Fruit fly (Drosophila melanogaster) whole organism, embryonic: ENCODE results near the gene Jhbp5.

Source experiments
- Asciz ChIP-seq: fragments of 200-800 bp; sonication (Bioruptor generic); optimal IDR thresholded peaks from 2 replicates; lab custom pipeline; 2017; ENCODE audit warnings: missing biosample characterization, mild to moderate bottlenecking, missing genetic modification characterization, missing genetic modification reagents
- Bteb2 ChIP-seq: fragments of 200-800 bp; sonication (Bioruptor generic); optimal IDR thresholded peaks from 2 replicates; lab custom pipeline; 2016; ENCODE audit warnings: missing biosample characterization, missing genetic modification characterization
- CG12219 ChIP-seq: fragments of 200-800 bp; sonication (Bioruptor generic); optimal IDR thresholded peaks from 3 replicates; lab custom pipeline; 2018; ENCODE audit warnings: missing biosample characterization, mild to moderate bottlenecking, missing genetic modification characterization
- CG13296 ChIP-seq: fragments of 200-800 bp; sonication (Bioruptor generic); optimal IDR thresholded peaks from 3 replicates; lab custom pipeline; 2018; ENCODE audit warnings: missing biosample characterization, mild to moderate bottlenecking, missing genetic modification characterization
- CG13894 ChIP-seq: fragments of 200-800 bp; sonication (Bioruptor generic); optimal IDR thresholded peaks from 3 replicates; lab custom pipeline; 2018; ENCODE audit warnings: missing biosample characterization, mild to moderate bottlenecking, missing genetic modification characterization, moderate library complexity
- CG14014 ChIP-seq: fragments of 200-800 bp; sonication (Bioruptor generic); IDR thresholded peaks from 2 replicates; pipeline ENCODE4 v1.3.6; 2022; ENCODE audit warnings: missing biosample characterization, missing genetic modification characterization
- CG14965 ChIP-seq: fragments of 200-800 bp; sonication (Bioruptor generic); optimal IDR thresholded peaks from 2 replicates; lab custom pipeline; 2016; ENCODE audit warnings: missing biosample characterization, missing genetic modification characterization, borderline replicate concordance
- CG17328 ChIP-seq: fragments of 200-800 bp; sonication (Bioruptor generic); IDR thresholded peaks from 2 replicates; pipeline ENCODE4 v1.3.6; 2022; ENCODE audit warnings: missing biosample characterization, missing genetic modification characterization
- CG17385 ChIP-seq: fragments of 200-800 bp; sonication (Bioruptor generic); optimal IDR thresholded peaks from 3 replicates; lab custom pipeline; 2018; ENCODE audit warnings: missing biosample characterization, mild to moderate bottlenecking, missing genetic modification characterization
- CG17829 ChIP-seq: fragments of 200-800 bp; optimal IDR thresholded peaks from 2 replicates; lab custom pipeline; 2019; ENCODE audit warnings: missing biosample characterization, mild to moderate bottlenecking, missing genetic modification characterization, moderate library complexity
- CG2116 ChIP-seq: fragments of 200-800 bp; sonication (Bioruptor generic); optimal IDR thresholded peaks from 3 replicates; lab custom pipeline; 2018; ENCODE audit warnings: missing biosample characterization, mild to moderate bottlenecking, missing genetic modification characterization
- CG2875 ChIP-seq: fragments of 200-800 bp; sonication (Bioruptor generic); optimal IDR thresholded peaks from 2 replicates; lab custom pipeline; 2017; ENCODE audit warnings: missing biosample characterization, mild to moderate bottlenecking, missing genetic modification characterization, missing genetic modification reagents
- CG31441 ChIP-seq: fragments of 200-800 bp; sonication (Bioruptor generic); IDR thresholded peaks from 2 replicates; pipeline ENCODE4 v1.3.6; 2022; ENCODE audit warnings: missing biosample characterization, missing genetic modification characterization
- CG34224 ChIP-seq: fragments of 200-800 bp; sonication (Bioruptor generic); IDR thresholded peaks from 3 replicates; pipeline ENCODE4 v1.3.6; 2022; ENCODE audit warnings: missing biosample characterization, missing genetic modification characterization; ENCODE audit not compliant: partially characterized antibody
- CG3838 ChIP-seq: fragments of 200-800 bp; sonication (Bioruptor generic); optimal IDR thresholded peaks from 3 replicates; lab custom pipeline; 2016; ENCODE audit warnings: missing biosample characterization, missing genetic modification characterization
- CG3847 ChIP-seq: fragments of 200-800 bp; sonication (Bioruptor generic); IDR thresholded peaks from 2 replicates; pipeline ENCODE4 v1.3.6; 2022; ENCODE audit warnings: missing biosample characterization, missing genetic modification characterization
- CG4404 ChIP-seq: fragments of 200-800 bp; sonication (Bioruptor generic); IDR thresholded peaks from 2 replicates; pipeline ENCODE4 v1.3.6; 2022; ENCODE audit warnings: missing biosample characterization, missing genetic modification characterization
- CG4820 ChIP-seq: fragments of 200-800 bp; sonication (Bioruptor generic); optimal IDR thresholded peaks from 3 replicates; lab custom pipeline; 2016; ENCODE audit warnings: missing biosample characterization, missing genetic modification characterization
- CG5245 ChIP-seq: fragments of 200-800 bp; sonication (Bioruptor generic); optimal IDR thresholded peaks from 3 replicates; lab custom pipeline; 2016; ENCODE audit warnings: missing biosample characterization, missing genetic modification characterization
- CG7963 ChIP-seq: fragments of 200-800 bp; sonication (Bioruptor generic); IDR thresholded peaks from 3 replicates; pipeline ENCODE4 v1.3.6; 2022; ENCODE audit warnings: missing biosample characterization, missing genetic modification characterization; ENCODE audit not compliant: partially characterized antibody
- CG8924 ChIP-seq: fragments of 200-800 bp; optimal IDR thresholded peaks from 3 replicates; lab custom pipeline; 2019; ENCODE audit warnings: missing biosample characterization, mild to moderate bottlenecking, missing genetic modification characterization, moderate library complexity
- CG9876 ChIP-seq: fragments of 200-800 bp; sonication (Bioruptor generic); optimal IDR thresholded peaks from 2 replicates; lab custom pipeline; 2016; ENCODE audit warnings: missing biosample characterization, missing genetic modification characterization
- Chrac-16 ChIP-seq: fragments of 200-800 bp; sonication (Bioruptor generic); optimal IDR thresholded peaks from 3 replicates; lab custom pipeline; 2016; ENCODE audit warnings: missing biosample characterization, missing genetic modification characterization
- D19B ChIP-seq: fragments of 200-800 bp; sonication (Bioruptor generic); optimal IDR thresholded peaks from 2 replicates; lab custom pipeline; 2017; ENCODE audit warnings: missing biosample characterization, mild to moderate bottlenecking, missing genetic modification characterization
- Deaf1 ChIP-seq: fragments of 200-800 bp; optimal IDR thresholded peaks from 3 replicates; lab custom pipeline; 2019; ENCODE audit warnings: missing biosample characterization, mild to moderate bottlenecking, missing genetic modification characterization, moderate library complexity
- Doc2 ChIP-seq: fragments of 200-800 bp; sonication (Bioruptor generic); IDR thresholded peaks from 2 replicates; pipeline ENCODE4 v1.3.6; 2022; ENCODE audit warnings: missing biosample characterization, missing genetic modification characterization
- E2f1 ChIP-seq: fragments of 200-800 bp; sonication (Bioruptor generic); IDR thresholded peaks from 2 replicates; pipeline ENCODE4 v1.3.6; 2022; ENCODE audit warnings: missing biosample characterization, missing genetic modification characterization
- Ets65A ChIP-seq: fragments of 200-800 bp; sonication (Bioruptor generic); peaks from one replicate; lab custom pipeline; 2016; ENCODE audit warnings: missing biosample characterization, missing genetic modification characterization
- HLH3B ChIP-seq: fragments of 200-800 bp; sonication (Bioruptor generic); IDR thresholded peaks from 2 replicates; pipeline ENCODE4 v1.3.6; 2022; ENCODE audit warnings: missing biosample characterization, missing genetic modification characterization
- Hsf ChIP-seq: fragments of 200-800 bp; sonication (Bioruptor generic); optimal IDR thresholded peaks from 3 replicates; lab custom pipeline; 2016; ENCODE audit warnings: missing biosample characterization, missing genetic modification characterization
- abd-A ChIP-seq: fragments of 200-800 bp; sonication (Bioruptor generic); optimal IDR thresholded peaks from 3 replicates; lab custom pipeline; 2019; ENCODE audit warnings: missing biosample characterization, mild to moderate bottlenecking, missing genetic modification characterization, moderate library complexity
- ato ChIP-seq: fragments of 200-800 bp; sonication (Bioruptor generic); IDR thresholded peaks from 2 replicates; pipeline ENCODE4 v1.3.6; 2022; ENCODE audit warnings: missing biosample characterization, missing genetic modification characterization; ENCODE audit not compliant: partially characterized antibody
- bigmax ChIP-seq: fragments of 200-800 bp; sonication (Bioruptor generic); optimal IDR thresholded peaks from 2 replicates; lab custom pipeline; 2018; ENCODE audit warnings: missing biosample characterization, mild to moderate bottlenecking, missing genetic modification characterization
- cas ChIP-seq: fragments of 200-800 bp; sonication (Bioruptor generic); IDR thresholded peaks from 2 replicates; pipeline ENCODE4 v1.3.6; 2022; ENCODE audit warnings: missing biosample characterization, missing genetic modification characterization
- disco-r ChIP-seq: fragments of 200-800 bp; sonication (Bioruptor generic); optimal IDR thresholded peaks from 2 replicates; lab custom pipeline; 2016; ENCODE audit warnings: missing biosample characterization, missing genetic modification characterization
- fru ChIP-seq: fragments of >200 bp; optimal IDR thresholded peaks from 2 replicates; lab custom pipeline; 2017
- ind ChIP-seq: fragments of 200-800 bp; sonication (Bioruptor generic); optimal IDR thresholded peaks from 3 replicates; lab custom pipeline; 2016; ENCODE audit warnings: missing biosample characterization, missing genetic modification characterization
- kay ChIP-seq: fragments of 200-800 bp; sonication (Bioruptor generic); optimal IDR thresholded peaks from 2 replicates; lab custom pipeline; 2016; ENCODE audit warnings: missing biosample characterization, missing genetic modification characterization
- lbe ChIP-seq: fragments of 200-800 bp; sonication (Bioruptor generic); optimal IDR thresholded peaks from 2 replicates; lab custom pipeline; 2016; ENCODE audit warnings: missing biosample characterization, mild to moderate bottlenecking, missing genetic modification characterization
- lola ChIP-seq, 3 experiments: fragments of >200 bp in 2 of 3; fragments of 200-800 bp in 1 of 3; sonication (Bioruptor generic) in 1 of 3; optimal IDR thresholded peaks; 2 replicates each; lab custom pipeline; 2017 to 2019; ENCODE audit warnings: missing biosample characterization in 3 of 3, missing genetic modification characterization in 3 of 3, mild to moderate bottlenecking in 1 of 3, moderate library complexity in 1 of 3
- mld ChIP-seq: fragments of 200-800 bp; sonication (Bioruptor generic); IDR thresholded peaks from 3 replicates; pipeline ENCODE4 v1.3.6; 2022; ENCODE audit warnings: missing biosample characterization, missing genetic modification characterization; ENCODE audit not compliant: partially characterized antibody
- otp ChIP-seq: fragments of 200-800 bp; sonication (Bioruptor generic); IDR thresholded peaks from 3 replicates; pipeline ENCODE4, ENCODE4 v1.3.6; 2022; ENCODE audit warnings: missing biosample characterization, missing genetic modification characterization
- run ChIP-seq: fragments of 200-800 bp; sonication (Bioruptor generic); optimal IDR thresholded peaks from 3 replicates; lab custom pipeline; 2018; ENCODE audit warnings: missing biosample characterization, mild to moderate bottlenecking, missing genetic modification characterization
- sc ChIP-seq, 3 experiments: fragments of >200 bp in 2 of 3; fragments of 200-800 bp in 1 of 3; sonication (Bioruptor generic) in 1 of 3; optimal IDR thresholded peaks; 2 replicates in 2 of 3; 3 replicates in 1 of 3; lab custom pipeline; 2017; ENCODE audit warnings: mild to moderate bottlenecking in 1 of 3, missing biosample characterization in 1 of 3, missing genetic modification characterization in 1 of 3, missing genetic modification reagents in 1 of 3
- shn ChIP-seq: fragments of 200-800 bp; sonication (Bioruptor generic); optimal IDR thresholded peaks from 3 replicates; lab custom pipeline; 2016; ENCODE audit warnings: missing biosample characterization, missing genetic modification characterization
- sob ChIP-seq: fragments of 200-800 bp; sonication (Bioruptor generic); IDR thresholded peaks from 2 replicates; pipeline ENCODE4 v1.3.6; 2022; ENCODE audit warnings: missing biosample characterization, missing genetic modification characterization
- tin ChIP-seq: fragments of 200-800 bp; sonication (Bioruptor generic); optimal IDR thresholded peaks from 3 replicates; lab custom pipeline; 2016; ENCODE audit warnings: missing biosample characterization, missing genetic modification characterization
- tx ChIP-seq: fragments of 200-800 bp; sonication (Bioruptor generic); optimal IDR thresholded peaks from 2 replicates; lab custom pipeline; 2016; ENCODE audit warnings: missing biosample characterization, missing genetic modification characterization
- zf30C ChIP-seq: fragments of 200-800 bp; sonication (Bioruptor generic); optimal IDR thresholded peaks from 3 replicates; lab custom pipeline; 2018; ENCODE audit warnings: missing biosample characterization, mild to moderate bottlenecking, missing genetic modification characterization

Jhbp5 gene

dm6 chr3R:16071689-16072580 is 26.0 kb upstream of the Jhbp5 start (continued):
- TF ChIP-seq sob (GFP tag; lab: Robert Waterston, UW) = peak; percentile 43; the same call in 1 of the 2 replicates
- TF ChIP-seq CG9876 (GFP tag; lab: Kevin White, UChicago) = no peak
- TF ChIP-seq CG17328 (GFP tag; lab: Robert Waterston, UW) = peak; percentile 91
- TF ChIP-seq mld (GFP tag; lab: Robert Waterston, UW) = no peak
- peak; percentile 90 for TF ChIP-seq CG17829 (tag; lab: Kevin White, UChicago)
- TF ChIP-seq CG8924 (tag; lab: Kevin White, UChicago) = peak; percentile 86
- no peak for TF ChIP-seq sc (optimal IDR thresholded peaks at IDR 0.05; lab: Kevin White, UChicago)
- TF ChIP-seq sc (GFP tag; optimal IDR thresholded peaks at IDR 0.05; lab: Kevin White, UChicago) = peak; percentile 53
- peak; percentile 76 for TF ChIP-seq Chrac-16 (GFP tag; lab: Kevin White, UChicago)
- peak; percentile 82 for TF ChIP-seq E2f1
- no peak for TF ChIP-seq cas
- no peak for TF ChIP-seq Doc2 (GFP tag; lab: Robert Waterston, UW)
- peak; percentile 74 for TF ChIP-seq CG4820 (GFP tag; lab: Kevin White, UChicago)
- TF ChIP-seq ato (GFP tag; lab: Robert Waterston, UW) = no peak
- TF ChIP-seq CG13296 (GFP tag; lab: Kevin White, UChicago) = no peak
- TF ChIP-seq Asciz = no peak
- TF ChIP-seq abd-A (tag; lab: Kevin White, UChicago) = no peak
- no peak for TF ChIP-seq CG13894
- peak; percentile 89 for TF ChIP-seq HLH3B (GFP tag; lab: Robert Waterston, UW)
- peak; percentile 76 for TF ChIP-seq tin (GFP tag; lab: Kevin White, UChicago)
- peak; percentile 67 for TF ChIP-seq Hsf (GFP tag; lab: Kevin White, UChicago)
- peak; percentile 22 for TF ChIP-seq run (tag; lab: Kevin White, UChicago)
- TF ChIP-seq CG4404 (GFP tag; lab: Robert Waterston, UW) = peak; percentile 68
- peak; percentile 74 for TF ChIP-seq CG31441
- peak; percentile 30 for TF ChIP-seq CG12219 (GFP tag; lab: Kevin White, UChicago)
- TF ChIP-seq tx = no peak
- peak; percentile 40 for TF ChIP-seq CG2116 (GFP tag; lab: Kevin White, UChicago)
- no peak for TF ChIP-seq D19B (GFP tag; lab: Kevin White, UChicago)
- no peak for TF ChIP-seq CG34224 (GFP tag; lab: Robert Waterston, UW)
- peak; percentile 52 for TF ChIP-seq CG2875 (GFP tag; lab: Kevin White, UChicago)
- TF ChIP-seq lbe (GFP tag; lab: Kevin White, UChicago) = no peak
- TF ChIP-seq disco-r = no peak
- TF ChIP-seq CG14014 (GFP tag; lab: Robert Waterston, UW) = peak; percentile 21; the same call in 1 of the 2 replicates
- no peak for TF ChIP-seq bigmax (GFP tag; lab: Kevin White, UChicago)
- TF ChIP-seq lola (GFP tag; optimal IDR thresholded peaks at IDR 0.05; lab: Kevin White, UChicago) = peak in 1 of 3 experiments; percentile 72
- no peak for TF ChIP-seq shn (GFP tag; lab: Kevin White, UChicago)
- peak; percentile 63 for TF ChIP-seq kay (GFP tag; lab: Kevin White, UChicago)
- TF ChIP-seq CG7963 (GFP tag; lab: Robert Waterston, UW) = no peak
- peak; percentile 85 for TF ChIP-seq Ets65A (GFP tag; lab: Kevin White, UChicago)
- TF ChIP-seq ind = peak; percentile 56
- TF ChIP-seq CG3838 (GFP tag; lab: Kevin White, UChicago) = no peak
- peak; percentile 73 for TF ChIP-seq CG17385
- peak; percentile 23 for TF ChIP-seq Bteb2 (GFP tag; lab: Kevin White, UChicago)
- no peak for TF ChIP-seq fru (lab: Kevin White, UChicago)
- no peak for TF ChIP-seq zf30C (GFP tag; lab: Kevin White, UChicago)
- no peak for TF ChIP-seq CG14965
- peak; percentile 39 for TF ChIP-seq Deaf1 (tag; lab: Kevin White, UChicago)
- TF ChIP-seq CG3847 = no peak
- TF ChIP-seq otp (GFP tag; lab: Robert Waterston, UW) = peak; percentile 85; the same call in 2 of the 3 replicates
- TF ChIP-seq CG5245 = peak; percentile 68
